Worm (Caenorhabditis elegans): Measurements from ENCODE around the gene F31F6.1.

The F31F6.1 gene

ce11 chrX:14841030-14841429, 27.1 kb downstream of the F31F6.1 start (continued):
- TF ChIP-seq chd-7 (tag; optimal IDR thresholded peaks at IDR 0.05) (peak; percentile 53), efl-1 (GFP tag; optimal IDR thresholded peaks at IDR 0.05) (peak; percentile 15), cebp-1 (GFP tag; IDR thresholded peaks at IDR 0.05) (no peak), cebp-1 (tag; optimal IDR thresholded peaks at IDR 0.05) (peak; percentile 81), nhr-80 (tag; optimal IDR thresholded peaks at IDR 0.05) (peak; percentile 74), ztf-18 (tag; optimal IDR thresholded peaks at IDR 0.05) (peak; percentile 41), madf-10 (tag; optimal IDR thresholded peaks at IDR 0.05) (peak; percentile 78), dox-1 (GFP tag; IDR thresholded peaks at IDR 0.05) (peak; percentile 77; the same call in 1 of the 2 replicates), lin-40 (tag; optimal IDR thresholded peaks at IDR 0.05) (peak; percentile 89), rcor-1 (GFP tag; IDR thresholded peaks at IDR 0.05) (0 out of 2 replicates have a peak, but pooled peaks have one; percentile 36), zfh-2 (GFP tag; conservative IDR thresholded peaks at IDR 0.05) (peak; percentile 96), somi-1 (GFP tag; optimal IDR thresholded peaks at IDR 0.05) (peak; percentile 81), ZK185.1 (tag; optimal IDR thresholded peaks at IDR 0.05; ENCODE audit: poor library complexity, severe bottlenecking) (peak; percentile 59), mxl-1 (tag; optimal IDR thresholded peaks at IDR 0.05) (no peak), lin-54 (GFP tag; optimal IDR thresholded peaks at IDR 0.05) (peak; percentile 9)

ce11 chrX:14838339-14838738, 29.8 kb downstream of the F31F6.1 start:
- TF ChIP-seq sptf-2 (GFP tag; optimal IDR thresholded peaks at IDR 0.05) (no peak), zim-3 (tag; optimal IDR thresholded peaks at IDR 0.05) (no peak), rcor-1 (GFP tag; IDR thresholded peaks at IDR 0.05) (no peak), hsf-1 (GFP tag; IDR thresholded peaks at IDR 0.05) (no peak), aptf-2 (GFP tag; conservative IDR thresholded peaks at IDR 0.05) (no peak), hmg-1.2 (GFP tag; IDR thresholded peaks at IDR 0.05) (no peak), sdz-38 (tag; optimal IDR thresholded peaks at IDR 0.05) (no peak), hrde-1 (tag; optimal IDR thresholded peaks at IDR 0.05; ENCODE audit: borderline replicate concordance) (no peak), lin-54 (GFP tag; optimal IDR thresholded peaks at IDR 0.05) (no peak), B0261.1 (tag; optimal IDR thresholded peaks at IDR 0.05) (no peak), fkh-3 (tag; optimal IDR thresholded peaks at IDR 0.05) (no peak), tbx-9 (tag; optimal IDR thresholded peaks at IDR 0.05; ENCODE audit: borderline replicate concordance) (no peak), zfh-2 (GFP tag; conservative IDR thresholded peaks at IDR 0.05) (no peak), mcd-1 (GFP tag; IDR thresholded peaks at IDR 0.05) (no peak), snpc-3.4 (tag; optimal IDR thresholded peaks at IDR 0.05) (no peak), snpc-1.3 (tag; optimal IDR thresholded peaks at IDR 0.05; ENCODE audit: insufficient read depth) (no peak)

- no peak for TF ChIP-seq sdz-38 (tag; optimal IDR thresholded peaks at IDR 0.05)
Measured at ce11 chrX:14831531-14831930, 36.6 kb downstream of the F31F6.1 start, which contains the start of gene dpf-2. TSS of gene dpf-2 (plus strand) at chrX:14831831.

ce11 chrX:14828766-14829165, 39.3 kb downstream of the F31F6.1 start:
- no peak for TF ChIP-seq him-1 (tag; optimal IDR thresholded peaks at IDR 0.05)
- TF ChIP-seq madf-6 (GFP tag; IDR thresholded peaks at IDR 0.05): no peak
- TF ChIP-seq xnd-1 (tag; optimal IDR thresholded peaks at IDR 0.05): no peak
- no peak for TF ChIP-seq ZK185.1 (tag; optimal IDR thresholded peaks at IDR 0.05; ENCODE audit: poor library complexity, severe bottlenecking)
- TF ChIP-seq ccch-3 (GFP tag; optimal IDR thresholded peaks at IDR 0.05): no peak
- no peak for TF ChIP-seq ztf-25 (GFP tag; IDR thresholded peaks at IDR 0.05)
- no peak for TF ChIP-seq dpff-1 (tag; optimal IDR thresholded peaks at IDR 0.05)
- no peak for TF ChIP-seq hlh-26 (GFP tag; conservative IDR thresholded peaks at IDR 0.05)
- no peak for TF ChIP-seq snpc-1.3 (tag; optimal IDR thresholded peaks at IDR 0.05; ENCODE audit: insufficient read depth)
- no peak for TF ChIP-seq nhr-27 (tag; optimal IDR thresholded peaks at IDR 0.05)
- TF ChIP-seq cebp-1 (GFP tag; IDR thresholded peaks at IDR 0.05): no peak
- no peak for TF ChIP-seq cebp-1 (tag; optimal IDR thresholded peaks at IDR 0.05)
- no peak for TF ChIP-seq ceh-100 (GFP tag; IDR thresholded peaks at IDR 0.05)
- no peak for TF ChIP-seq unc-62 (GFP tag; optimal IDR thresholded peaks at IDR 0.05)
- no peak for TF ChIP-seq dpl-1 (GFP tag; optimal IDR thresholded peaks at IDR 0.05)
- TF ChIP-seq Y53F4B.3 (GFP tag; IDR thresholded peaks at IDR 0.05): no peak

All from whole organism, young adult.